Worm (Caenorhabditis elegans): Measurements from ENCODE around the gene C44C10.10.

C44C10.10 gene

DNA sequence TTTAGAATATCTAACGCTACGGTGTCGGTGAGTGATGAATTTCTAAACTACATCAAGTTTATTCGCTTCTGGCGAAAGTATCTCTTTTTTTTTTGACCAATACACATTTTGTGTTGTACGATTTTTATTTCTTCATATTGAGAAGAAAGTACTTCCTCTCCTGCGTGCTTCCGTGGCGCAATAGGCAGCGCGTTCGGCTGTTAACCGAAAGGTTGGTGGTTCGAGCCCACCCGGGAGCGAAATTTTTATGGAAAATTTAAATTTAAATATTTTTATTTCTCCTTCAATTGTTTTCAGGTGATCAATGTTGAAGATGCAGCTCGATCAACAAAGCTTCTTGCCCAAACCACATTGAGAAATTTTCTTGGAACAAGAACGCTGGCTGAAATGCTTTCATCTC is 44.6 kb upstream of the C44C10.10 start (continued):
- TF ChIP-seq Y75B8A.6 (GFP tag; IDR thresholded peaks at IDR 0.05): no peak
- peak; percentile 72 for TF ChIP-seq vab-7 (GFP tag; IDR thresholded peaks at IDR 0.05)
- no peak for TF ChIP-seq nhr-237 (tag; optimal IDR thresholded peaks at IDR 0.05)
- TF ChIP-seq ceh-28 (tag; optimal IDR thresholded peaks at IDR 0.05): no peak
- TF ChIP-seq lim-7 (GFP tag; IDR thresholded peaks at IDR 0.05): peak; percentile 87
- TF ChIP-seq spr-3 (GFP tag; optimal IDR thresholded peaks at IDR 0.05): peak; percentile 51
- no peak; the same call in 1 of the 2 replicates for TF ChIP-seq snpc-1.2 (GFP tag; IDR thresholded peaks at IDR 0.05)
- TF ChIP-seq egl-27 (tag; optimal IDR thresholded peaks at IDR 0.05): no peak
- TF ChIP-seq lir-3 (tag; optimal IDR thresholded peaks at IDR 0.05): peak; percentile 56
- peak; percentile 35 for TF ChIP-seq nhr-48 (tag; optimal IDR thresholded peaks at IDR 0.05)
- TF ChIP-seq sdz-12 (GFP tag; optimal IDR thresholded peaks at IDR 0.05): peak; percentile 24
- TF ChIP-seq mxl-3 (GFP tag; optimal IDR thresholded peaks at IDR 0.05): no peak
- 0 out of 2 replicates have a peak, but pooled peaks have one; percentile 37 for TF ChIP-seq ceh-44 (GFP tag; IDR thresholded peaks at IDR 0.05)
- no peak for TF ChIP-seq lin-15B (tag; optimal IDR thresholded peaks at IDR 0.05)
- TF ChIP-seq arid-1 (GFP tag; conservative IDR thresholded peaks at IDR 0.05): peak; percentile 76
- peak; percentile 78 for TF ChIP-seq lin-38 (GFP tag; IDR thresholded peaks at IDR 0.05)
- TF ChIP-seq lsy-2 (tag; optimal IDR thresholded peaks at IDR 0.05): no peak
- no peak for TF ChIP-seq unc-130 (GFP tag; optimal IDR thresholded peaks at IDR 0.05)
- no peak for TF ChIP-seq snpc-4 (tag; optimal IDR thresholded peaks at IDR 0.05)
- TF ChIP-seq ctbp-1 (GFP tag; IDR thresholded peaks at IDR 0.05): peak; percentile 54; the same call in 1 of the 2 replicates
- TF ChIP-seq lin-39 (tag; optimal IDR thresholded peaks at IDR 0.05): no peak
- no peak for TF ChIP-seq aly-2 (tag; optimal IDR thresholded peaks at IDR 0.05)
- 0 out of 2 replicates have a peak, but pooled peaks have one; percentile 29 for TF ChIP-seq ZK337.2 (GFP tag; IDR thresholded peaks at IDR 0.05)
- TF ChIP-seq tra-1 (GFP tag; IDR thresholded peaks at IDR 0.05): peak; percentile 57; the same call in 1 of the 2 replicates
- no peak for TF ChIP-seq F49E8.2 (tag; optimal IDR thresholded peaks at IDR 0.05; ENCODE audit: borderline replicate concordance)
- TF ChIP-seq saeg-2 (GFP tag; IDR thresholded peaks at IDR 0.05): no peak
- TF ChIP-seq lin-1 (GFP tag; IDR thresholded peaks at IDR 0.05): 0 out of 2 replicates have a peak, but pooled peaks have one; percentile 45
- TF ChIP-seq zip-11 (GFP tag; IDR thresholded peaks at IDR 0.05): no peak
- TF ChIP-seq ztf-11 (tag; optimal IDR thresholded peaks at IDR 0.05): no peak
- no peak for TF ChIP-seq nhr-11 (tag; optimal IDR thresholded peaks at IDR 0.05)
- no peak for TF ChIP-seq F10B5.3 (tag; optimal IDR thresholded peaks at IDR 0.05)
- TF ChIP-seq nhr-76 (tag; optimal IDR thresholded peaks at IDR 0.05): no peak
- TF ChIP-seq T20F7.1 (GFP tag; optimal IDR thresholded peaks at IDR 0.05): no peak
- no peak for TF ChIP-seq set-16 (GFP tag; IDR thresholded peaks at IDR 0.05)
- TF ChIP-seq gei-8 (GFP tag; optimal IDR thresholded peaks at IDR 0.05): no peak
- TF ChIP-seq ceh-32 (tag; optimal IDR thresholded peaks at IDR 0.05; ENCODE audit: poor library complexity): no peak
- TF ChIP-seq zfp-2 (tag; optimal IDR thresholded peaks at IDR 0.05): no peak
- no peak for TF ChIP-seq mdl-1 (tag; optimal IDR thresholded peaks at IDR 0.05)
- 0 out of 2 replicates have a peak, but pooled peaks have one; percentile 39 for TF ChIP-seq nhr-42 (GFP tag; IDR thresholded peaks at IDR 0.05)
- TF ChIP-seq ceh-20 (GFP tag; IDR thresholded peaks at IDR 0.05): peak; percentile 54; the same call in 1 of the 2 replicates
- peak; percentile 67 for TF ChIP-seq hmg-1.1 (GFP tag; IDR thresholded peaks at IDR 0.05)
- TF ChIP-seq mep-1 (tag; optimal IDR thresholded peaks at IDR 0.05): peak; percentile 68
- TF ChIP-seq aha-1 (tag): no peak
- TF ChIP-seq zfp-3 (GFP tag; conservative IDR thresholded peaks at IDR 0.05): no peak
- peak; percentile 54 for TF ChIP-seq nhr-102 (tag; optimal IDR thresholded peaks at IDR 0.05)
- no peak for TF ChIP-seq nhr-77 (tag; optimal IDR thresholded peaks at IDR 0.05)
- TF ChIP-seq tag-97 (GFP tag; IDR thresholded peaks at IDR 0.05): no peak
- no peak for TF ChIP-seq zip-2 (tag; optimal IDR thresholded peaks at IDR 0.05)
- TF ChIP-seq attf-4 (tag; optimal IDR thresholded peaks at IDR 0.05): no peak
- TF ChIP-seq ceh-62 (tag; optimal IDR thresholded peaks at IDR 0.05): no peak
- no peak for TF ChIP-seq fos-1 (tag; optimal IDR thresholded peaks at IDR 0.05)
- TF ChIP-seq ces-1 (GFP tag; optimal IDR thresholded peaks at IDR 0.05): no peak
- peak; percentile 80 for TF ChIP-seq T26A8.4 (GFP tag; IDR thresholded peaks at IDR 0.05)
